Fruit fly (Drosophila melanogaster) whole organism, embryonic: Measurements from ENCODE around the gene CG7781.

Experiments used
- Aef1 ChIP-seq: fragments of 200-800 bp; sonication (Bioruptor generic); IDR thresholded peaks from 3 replicates; pipeline ENCODE4 v1.3.6; 2022; ENCODE audit warnings: missing biosample characterization, missing genetic modification characterization
- BEAF-32 ChIP-seq: fragments of 200-800 bp; sonication (Bioruptor generic); optimal IDR thresholded peaks from 3 replicates; lab custom pipeline; 2017; ENCODE audit warnings: missing biosample characterization, missing genetic modification characterization, mild to moderate bottlenecking, moderate library complexity, missing genetic modification reagents
- CG1024 ChIP-seq: fragments of 200-800 bp; sonication (Bioruptor generic); IDR thresholded peaks from 2 replicates; pipeline ENCODE4 v1.3.6; 2022; ENCODE audit warnings: missing biosample characterization, missing genetic modification characterization
- CG10274 ChIP-seq: fragments of 200-800 bp; sonication (Bioruptor generic); optimal IDR thresholded peaks from 3 replicates; lab custom pipeline; 2017; ENCODE audit warnings: missing biosample characterization, mild to moderate bottlenecking, missing genetic modification characterization
- CG10366 ChIP-seq: fragments of 200-800 bp; sonication (Bioruptor generic); IDR thresholded peaks from 2 replicates; pipeline ENCODE4 v1.3.6; 2022; ENCODE audit warnings: missing biosample characterization, missing genetic modification characterization
- CG10431 ChIP-seq: fragments of 200-800 bp; sonication (Bioruptor generic); optimal IDR thresholded peaks from 3 replicates; lab custom pipeline; 2018; ENCODE audit warnings: missing biosample characterization, mild to moderate bottlenecking, missing genetic modification characterization
- CG11085 ChIP-seq: fragments of 200-800 bp; sonication (Bioruptor generic); IDR thresholded peaks from 2 replicates; pipeline ENCODE4 v1.3.6; 2022; ENCODE audit warnings: missing biosample characterization, missing genetic modification characterization
- CG1233 ChIP-seq: fragments of 200-800 bp; sonication (Bioruptor generic); optimal IDR thresholded peaks from 4 replicates; lab custom pipeline; 2018; ENCODE audit warnings: missing biosample characterization, mild to moderate bottlenecking, missing genetic modification characterization
- CG14965 ChIP-seq: fragments of 200-800 bp; sonication (Bioruptor generic); optimal IDR thresholded peaks from 2 replicates; lab custom pipeline; 2016; ENCODE audit warnings: missing biosample characterization, missing genetic modification characterization, borderline replicate concordance
- CG15696 ChIP-seq: fragments of 200-800 bp; sonication (Bioruptor generic); optimal IDR thresholded peaks from 2 replicates; lab custom pipeline; 2019; ENCODE audit warnings: missing biosample characterization, mild to moderate bottlenecking, missing genetic modification characterization, moderate library complexity
- CG1603 ChIP-seq: fragments of 200-800 bp; sonication (Bioruptor generic); optimal IDR thresholded peaks from 2 replicates; lab custom pipeline; 2019; ENCODE audit warnings: missing biosample characterization, mild to moderate bottlenecking, missing genetic modification characterization, moderate library complexity
- CG17186 ChIP-seq: fragments of 200-800 bp; sonication (Bioruptor generic); optimal IDR thresholded peaks from 3 replicates; lab custom pipeline; 2017; ENCODE audit warnings: missing biosample characterization, missing genetic modification reagents, missing genetic modification characterization
- CG17385 ChIP-seq: fragments of 200-800 bp; sonication (Bioruptor generic); optimal IDR thresholded peaks from 3 replicates; lab custom pipeline; 2018; ENCODE audit warnings: missing biosample characterization, mild to moderate bottlenecking, missing genetic modification characterization
- CG2875 ChIP-seq: fragments of 200-800 bp; sonication (Bioruptor generic); optimal IDR thresholded peaks from 2 replicates; lab custom pipeline; 2017; ENCODE audit warnings: missing biosample characterization, mild to moderate bottlenecking, missing genetic modification characterization, missing genetic modification reagents
- CG30431 ChIP-seq: fragments of 200-800 bp; sonication (Bioruptor generic); optimal IDR thresholded peaks from 2 replicates; lab custom pipeline; 2017; ENCODE audit warnings: missing biosample characterization, missing genetic modification characterization
- CG3065 ChIP-seq: fragments of 200-800 bp; sonication (Bioruptor generic); optimal IDR thresholded peaks from 2 replicates; lab custom pipeline; 2016; ENCODE audit warnings: missing biosample characterization, missing genetic modification characterization
- CG3281 ChIP-seq: fragments of 200-800 bp; sonication (Bioruptor generic); optimal IDR thresholded peaks from 3 replicates; lab custom pipeline; 2017; ENCODE audit warnings: missing biosample characterization, mild to moderate bottlenecking, missing genetic modification characterization
- CG43689 ChIP-seq: fragments of 200-800 bp; sonication (Bioruptor generic); IDR thresholded peaks from 2 replicates; pipeline ENCODE4 v1.3.6; 2022; ENCODE audit warnings: missing biosample characterization, missing genetic modification characterization
- CG4424 ChIP-seq: fragments of 200-800 bp; sonication (Bioruptor generic); optimal IDR thresholded peaks from 3 replicates; lab custom pipeline; 2016; ENCODE audit warnings: missing biosample characterization, missing genetic modification characterization
- CG6854 ChIP-seq: fragments of 200-800 bp; sonication (Bioruptor generic); optimal IDR thresholded peaks from 3 replicates; lab custom pipeline; 2017; ENCODE audit warnings: missing biosample characterization, mild to moderate bottlenecking, missing genetic modification characterization
- CG8359 ChIP-seq: fragments of 200-800 bp; sonication (Bioruptor generic); optimal IDR thresholded peaks from 2 replicates; lab custom pipeline; 2017; ENCODE audit warnings: missing biosample characterization, mild to moderate bottlenecking, missing genetic modification characterization, borderline replicate concordance
- CG9215 ChIP-seq: fragments of 200-800 bp; sonication (Bioruptor generic); IDR thresholded peaks from 2 replicates; pipeline ENCODE4 v1.3.6; 2022; ENCODE audit warnings: missing biosample characterization, missing genetic modification characterization
- CG9876 ChIP-seq: fragments of 200-800 bp; sonication (Bioruptor generic); optimal IDR thresholded peaks from 2 replicates; lab custom pipeline; 2016; ENCODE audit warnings: missing biosample characterization, missing genetic modification characterization
- Camta ChIP-seq: fragments of 200-800 bp; sonication (Bioruptor generic); optimal IDR thresholded peaks from 2 replicates; lab custom pipeline; 2016; ENCODE audit warnings: missing biosample characterization, missing genetic modification characterization
- D19A ChIP-seq: fragments of 200-800 bp; optimal IDR thresholded peaks from 3 replicates; lab custom pipeline; 2019; ENCODE audit warnings: missing biosample characterization, mild to moderate bottlenecking, missing genetic modification characterization, moderate library complexity
- Gsc ChIP-seq: fragments of 200-800 bp; sonication (Bioruptor generic); IDR thresholded peaks from 2 replicates; pipeline ENCODE4 v1.3.6; 2022; ENCODE audit warnings: missing biosample characterization, missing genetic modification characterization
- Hr39 ChIP-seq: fragments of >200 bp; optimal IDR thresholded peaks from 2 replicates; lab custom pipeline; 2017
- Hr51 ChIP-seq, 2 experiments: fragments of 200-800 bp; sonication (Bioruptor generic); optimal IDR thresholded peaks; 2 replicates in 1 of 2; 3 replicates in 1 of 2; lab custom pipeline; 2016 to 2018; ENCODE audit warnings: missing biosample characterization in 2 of 2, missing genetic modification characterization in 2 of 2, mild to moderate bottlenecking in 1 of 2, moderate library complexity in 1 of 2
- MBD-R2 ChIP-seq: fragments of 200-800 bp; sonication (Bioruptor generic); IDR thresholded peaks from 2 replicates; pipeline ENCODE4 v1.3.6; 2022; ENCODE audit warnings: missing biosample characterization, missing genetic modification characterization
- NC2β ChIP-seq: fragments of 200-800 bp; sonication (Bioruptor generic); optimal IDR thresholded peaks from 2 replicates; lab custom pipeline; 2016; ENCODE audit warnings: missing biosample characterization, missing genetic modification characterization
- Stat92E ChIP-seq, 3 experiments: fragments of >200 bp in 2 of 3; fragments of 200-800 bp in 1 of 3; sonication (Bioruptor generic) in 1 of 3; optimal IDR thresholded peaks; 2 replicates each; lab custom pipeline; 2017 to 2019; ENCODE audit warnings: missing biosample characterization in 3 of 3, missing genetic modification characterization in 3 of 3, mild to moderate bottlenecking in 1 of 3, moderate library complexity in 1 of 3
- TFAM ChIP-seq: fragments of 200-800 bp; sonication (Bioruptor generic); optimal IDR thresholded peaks from 2 replicates; lab custom pipeline; 2017; ENCODE audit warnings: missing biosample characterization, missing genetic modification characterization, inconsistent platforms
- Taf1 ChIP-seq: fragments of 200-800 bp; sonication (Bioruptor generic); IDR thresholded peaks from 2 replicates; pipeline ENCODE4 v1.3.6; 2022; ENCODE audit warnings: missing biosample characterization, missing genetic modification characterization
- cas ChIP-seq: fragments of 200-800 bp; sonication (Bioruptor generic); IDR thresholded peaks from 2 replicates; pipeline ENCODE4 v1.3.6; 2022; ENCODE audit warnings: missing biosample characterization, missing genetic modification characterization
- cato ChIP-seq: fragments of 200-800 bp; sonication (Bioruptor generic); optimal IDR thresholded peaks from 2 replicates; lab custom pipeline; 2016; ENCODE audit warnings: missing biosample characterization, missing genetic modification characterization, borderline replicate concordance
- da ChIP-seq: fragments of 200-800 bp; sonication (Bioruptor generic); optimal IDR thresholded peaks from 2 replicates; lab custom pipeline; 2016; ENCODE audit warnings: missing biosample characterization, missing genetic modification characterization
- fu2 ChIP-seq: fragments of 200-800 bp; sonication (Bioruptor generic); optimal IDR thresholded peaks from 2 replicates; lab custom pipeline; 2016; ENCODE audit warnings: missing biosample characterization, missing genetic modification characterization
- hbn ChIP-seq: fragments of 200-800 bp; sonication (Bioruptor generic); IDR thresholded peaks from 2 replicates; pipeline ENCODE4 v1.3.6; 2022; ENCODE audit warnings: missing biosample characterization, missing genetic modification characterization; ENCODE audit not compliant: partially characterized antibody
- ind ChIP-seq: fragments of 200-800 bp; sonication (Bioruptor generic); optimal IDR thresholded peaks from 3 replicates; lab custom pipeline; 2016; ENCODE audit warnings: missing biosample characterization, missing genetic modification characterization
- jumu ChIP-seq: fragments of 200-800 bp; sonication (Bioruptor generic); optimal IDR thresholded peaks from 3 replicates; lab custom pipeline; 2016; ENCODE audit warnings: missing biosample characterization, missing genetic modification characterization
- lbe ChIP-seq: fragments of 200-800 bp; sonication (Bioruptor generic); optimal IDR thresholded peaks from 2 replicates; lab custom pipeline; 2016; ENCODE audit warnings: missing biosample characterization, mild to moderate bottlenecking, missing genetic modification characterization
- nmo ChIP-seq: fragments of 200-800 bp; sonication (Bioruptor generic); optimal IDR thresholded peaks from 2 replicates; lab custom pipeline; 2018; ENCODE audit warnings: missing biosample characterization, mild to moderate bottlenecking, missing genetic modification characterization, moderate library complexity
- otp ChIP-seq: fragments of 200-800 bp; sonication (Bioruptor generic); IDR thresholded peaks from 3 replicates; pipeline ENCODE4, ENCODE4 v1.3.6; 2022; ENCODE audit warnings: missing biosample characterization, missing genetic modification characterization
- pnt ChIP-seq: fragments of 200-800 bp; sonication (Bioruptor generic); optimal IDR thresholded peaks from 3 replicates; lab custom pipeline; 2016; ENCODE audit warnings: missing biosample characterization, missing genetic modification characterization
- psq ChIP-seq: fragments of 200-800 bp; sonication (Bioruptor generic); optimal IDR thresholded peaks from 2 replicates; lab custom pipeline; 2017; ENCODE audit warnings: missing biosample characterization, missing genetic modification characterization
- run ChIP-seq: fragments of 200-800 bp; sonication (Bioruptor generic); optimal IDR thresholded peaks from 3 replicates; lab custom pipeline; 2018; ENCODE audit warnings: missing biosample characterization, mild to moderate bottlenecking, missing genetic modification characterization
- sens-2 ChIP-seq: fragments of 200-800 bp; sonication (Bioruptor generic); IDR thresholded peaks from 2 replicates; pipeline ENCODE4 v1.3.6; 2022; ENCODE audit warnings: missing biosample characterization, missing genetic modification characterization
- sna ChIP-seq: fragments of 200-800 bp; sonication (Bioruptor generic); IDR thresholded peaks from 2 replicates; pipeline ENCODE4 v1.3.6; 2022; ENCODE audit warnings: missing biosample characterization, missing genetic modification characterization; ENCODE audit not compliant: partially characterized antibody
- sob ChIP-seq: fragments of 200-800 bp; sonication (Bioruptor generic); IDR thresholded peaks from 2 replicates; pipeline ENCODE4 v1.3.6; 2022; ENCODE audit warnings: missing biosample characterization, missing genetic modification characterization
- wor ChIP-seq: fragments of 200-800 bp; sonication (Bioruptor generic); IDR thresholded peaks from 2 replicates; pipeline ENCODE4 v1.3.6; 2022; ENCODE audit warnings: missing biosample characterization, missing genetic modification characterization
- zfh2 ChIP-seq: fragments of 200-800 bp; sonication (Bioruptor generic); optimal IDR thresholded peaks from 2 replicates; lab custom pipeline; 2016; ENCODE audit warnings: missing biosample characterization, missing genetic modification characterization

CG7781 gene

DNA sequence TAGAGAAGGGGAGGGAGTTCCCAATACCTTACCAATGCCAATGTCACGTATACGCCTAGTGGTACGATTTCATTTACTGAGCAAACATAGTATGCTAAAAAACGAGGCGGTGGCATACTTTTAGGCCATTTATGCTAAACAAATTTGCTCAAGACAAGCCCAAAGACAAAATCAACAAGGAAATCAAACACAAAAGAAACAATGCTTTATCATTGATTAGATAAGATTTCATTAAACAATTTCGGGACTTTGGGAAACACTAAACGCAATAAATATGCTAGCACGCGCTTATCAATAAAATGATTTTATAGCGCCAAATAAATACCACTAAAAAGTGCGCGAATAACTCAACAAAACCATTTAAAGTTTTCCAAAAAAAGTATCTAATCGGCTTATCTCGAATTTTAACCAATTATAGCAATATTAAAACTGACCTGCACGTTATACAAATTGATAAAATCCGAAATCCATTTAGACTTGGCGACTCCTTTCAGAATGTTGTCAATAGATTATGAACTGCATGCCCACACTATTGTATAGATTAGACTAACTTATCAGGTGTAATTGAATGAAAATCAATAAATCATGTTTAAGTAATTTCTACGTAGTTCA lies 25.5 kb upstream of the CG7781 start (continued):
- TF ChIP-seq CG10431 (no peak), CG17385 (GFP tag; lab: Kevin White, UChicago) (peak; percentile 55), CG15696 (tag; lab: Kevin White, UChicago) (no peak), Camta (GFP tag; lab: Kevin White, UChicago) (no peak), CG11085 (GFP tag; lab: Robert Waterston, UW) (no peak), CG9215 (GFP tag; lab: Robert Waterston, UW) (no peak), CG14965 (GFP tag; lab: Kevin White, UChicago) (no peak), CG2875 (GFP tag; lab: Kevin White, UChicago) (no peak), CG3281 (GFP tag; lab: Kevin White, UChicago) (peak; percentile 60), cas (GFP tag; lab: Robert Waterston, UW) (no peak), Gsc (GFP tag; lab: Robert Waterston, UW) (no peak), CG10274 (GFP tag; lab: Kevin White, UChicago) (no peak), Stat92E (GFP tag; optimal IDR thresholded peaks at IDR 0.05; lab: Kevin White, UChicago) (no peak), CG43689 (GFP tag; lab: Robert Waterston, UW) (no peak), jumu (GFP tag; lab: Kevin White, UChicago) (no peak), Aef1 (GFP tag; lab: Robert Waterston, UW) (no peak), sens-2 (GFP tag; lab: Robert Waterston, UW) (no peak), Hr39 (lab: Kevin White, UChicago) (no peak), CG1603 (tag; lab: Kevin White, UChicago) (no peak), run (no peak), lbe (GFP tag; lab: Kevin White, UChicago) (no peak), CG4424 (GFP tag; lab: Kevin White, UChicago) (no peak), psq (GFP tag; lab: Kevin White, UChicago) (no peak), sna (GFP tag; lab: Robert Waterston, UW) (no peak), TFAM (no peak), CG1233 (GFP tag; lab: Kevin White, UChicago) (peak; percentile 44), CG8359 (GFP tag; lab: Kevin White, UChicago) (no peak), Taf1 (GFP tag; lab: Robert Waterston, UW) (no peak), pnt (GFP tag; lab: Kevin White, UChicago) (no peak), sob (peak; percentile 55; the same call in 1 of the 2 replicates), CG1024 (GFP tag; lab: Robert Waterston, UW) (no peak), ind (GFP tag; lab: Kevin White, UChicago) (no peak), wor (GFP tag; lab: Robert Waterston, UW) (no peak), fu2 (GFP tag; lab: Kevin White, UChicago) (no peak), da (GFP tag; lab: Kevin White, UChicago) (no peak), zfh2 (no peak), CG10366 (no peak), CG9876 (GFP tag; lab: Kevin White, UChicago) (no peak), BEAF-32 (GFP tag; lab: Kevin White, UChicago) (no peak), CG17186 (GFP tag; lab: Kevin White, UChicago) (no peak), NC2β (no peak), MBD-R2 (GFP tag; lab: Robert Waterston, UW) (no peak), D19A (tag; lab: Kevin White, UChicago) (no peak), hbn (GFP tag; lab: Robert Waterston, UW) (no peak), Hr51 (GFP tag; optimal IDR thresholded peaks at IDR 0.05; lab: Kevin White, UChicago) (peak in 1 of 2 experiments; percentile 26), CG3065 (no peak), nmo (no peak), CG30431 (no peak), otp (0 out of 3 replicates have a peak, but pooled peaks have one; percentile 26), cato (GFP tag; lab: Kevin White, UChicago) (no peak), CG6854 (peak; percentile 13)
